Fruit fly (Drosophila melanogaster): ENCODE measurements around the gene CG5500.

dm6 chr3R:26906711-26907510 is 30.5 kb downstream of the CG5500 start:
- TF ChIP-seq Dfd (GFP tag; optimal IDR thresholded peaks at IDR 0.05) = no peak
- no peak for TF ChIP-seq HLH106 (tag; optimal IDR thresholded peaks at IDR 0.05)
- TF ChIP-seq psq (GFP tag; optimal IDR thresholded peaks at IDR 0.05) = no peak
- TF ChIP-seq Abd-B (GFP tag; optimal IDR thresholded peaks at IDR 0.05) = no peak
- TF ChIP-seq Sp1 (GFP tag; optimal IDR thresholded peaks at IDR 0.05) = no peak
- TF ChIP-seq pan (optimal IDR thresholded peaks at IDR 0.05) = no peak
- TF ChIP-seq Vsx2 (GFP tag; optimal IDR thresholded peaks at IDR 0.05; ENCODE audit: partially characterized antibody) = no peak
- no peak for TF ChIP-seq h (GFP tag; optimal IDR thresholded peaks at IDR 0.05)
- TF ChIP-seq GATAd (GFP tag; optimal IDR thresholded peaks at IDR 0.05) = no peak
- TF ChIP-seq dl (GFP tag; optimal IDR thresholded peaks at IDR 0.05; ENCODE audit: insufficient read depth in 1 of 2, partially characterized antibody in 2 of 2) = no peak
- no peak for TF ChIP-seq Hr78 (GFP tag; optimal IDR thresholded peaks at IDR 0.05)
- TF ChIP-seq Dif (GFP tag; optimal IDR thresholded peaks at IDR 0.05; ENCODE audit: partially characterized antibody) = no peak
- no peak for TF ChIP-seq Rel (GFP tag; optimal IDR thresholded peaks at IDR 0.05)
- TF ChIP-seq Rel (tag; optimal IDR thresholded peaks at IDR 0.05) = no peak
- TF ChIP-seq Jra (GFP tag; optimal IDR thresholded peaks at IDR 0.05) = no peak

All from whole organism, wandering third instar larva.